Worm (Caenorhabditis elegans) whole organism, early embryonic: ENCODE measurements around the gene atg-13.

Experiments
- B0310.2 ChIP-seq: sonication (generic microtip); optimal IDR thresholded peaks from 2 replicates; lab custom pipeline; 2016; ENCODE audit warnings: mild to moderate bottlenecking, missing genetic modification characterization, missing compliant biosample characterization
- flt-1 ChIP-seq: fragments of 200-800 bp; sonication (Bioruptor generic); IDR thresholded peaks from 2 replicates; pipeline ENCODE4 v1.3.6; 2022; ENCODE audit warnings: missing genetic modification characterization, missing compliant biosample characterization
- hnd-1 ChIP-seq: sonication (generic microtip); optimal IDR thresholded peaks from 2 replicates; lab custom pipeline; 2016; ENCODE audit warnings: missing genetic modification characterization, missing compliant biosample characterization

- no peak for TF ChIP-seq hnd-1 (tag; lab: Kevin White, UChicago)
- TF ChIP-seq flt-1 (GFP tag; lab: Robert Waterston, UW) = no peak
- TF ChIP-seq B0310.2 = no peak
These were observed 12.0 kb downstream of the atg-13 start for ce11 chrIII:8145971-8146370.
